Worm (Caenorhabditis elegans) whole organism, late embryonic: ENCODE measurements around the gene F40G12.2.

Experiments
- C08G9.2 ChIP-seq: sonication (generic microtip); optimal IDR thresholded peaks from 2 replicates; lab custom pipeline; 2016; ENCODE audit warnings: mild to moderate bottlenecking, missing genetic modification characterization, moderate library complexity, missing compliant biosample characterization
- C38D4.7 ChIP-seq: fragments of 200-800 bp; sonication (Bioruptor generic); optimal IDR thresholded peaks from 2 replicates; lab custom pipeline; 2018; ENCODE audit warnings: mild to moderate bottlenecking, missing genetic modification characterization, moderate library complexity, missing compliant biosample characterization
- K09A11.1 ChIP-seq: sonication (generic microtip); optimal IDR thresholded peaks from 2 replicates; lab custom pipeline; 2017; ENCODE audit warnings: antibody characterized with exemption, mild to moderate bottlenecking, missing genetic modification characterization, missing compliant biosample characterization; ENCODE audit not compliant: insufficient read depth
- ahr-1 ChIP-seq: sonication (generic microtip); optimal IDR thresholded peaks from 2 replicates; lab custom pipeline; 2016; ENCODE audit warnings: missing genetic modification characterization, missing compliant biosample characterization
- ama-1 ChIP-seq: fragments of 150-350 bp; optimal IDR thresholded peaks from 2 replicates; lab custom pipeline; 2014
- ceh-14 ChIP-seq: sonication (generic microtip); optimal IDR thresholded peaks from 2 replicates; lab custom pipeline; 2016; ENCODE audit warnings: missing genotype, missing genetic modification characterization, missing compliant biosample characterization
- ceh-2 ChIP-seq: sonication (generic microtip); optimal IDR thresholded peaks from 2 replicates; lab custom pipeline; 2016; ENCODE audit warnings: missing genotype, missing genetic modification characterization, missing compliant biosample characterization
- ceh-30 ChIP-seq: fragments of 150-350 bp; optimal IDR thresholded peaks from 2 replicates; lab custom pipeline; 2014; ENCODE audit warnings: missing biosample characterization, missing genetic modification characterization
- ceh-34 ChIP-seq: sonication (generic microtip); optimal IDR thresholded peaks from 2 replicates; lab custom pipeline; 2016; ENCODE audit warnings: mild to moderate bottlenecking, missing genetic modification characterization, missing compliant biosample characterization
- ceh-45 ChIP-seq: fragments of 200-800 bp; sonication (Bioruptor generic); IDR thresholded peaks from 2 replicates; pipeline ENCODE4 v1.3.6; 2022; ENCODE audit warnings: missing genetic modification reagents, missing genetic modification characterization, missing compliant biosample characterization
- ceh-48 ChIP-seq: sonication (generic microtip); optimal IDR thresholded peaks from 2 replicates; lab custom pipeline; 2016; ENCODE audit warnings: missing genetic modification characterization, inconsistent platforms, missing compliant biosample characterization
- ceh-6 ChIP-seq: fragments of 200-800 bp; sonication (Bioruptor generic); optimal IDR thresholded peaks from 2 replicates; lab custom pipeline; 2018; ENCODE audit warnings: mild to moderate bottlenecking, missing genetic modification characterization, missing compliant biosample characterization
- che-1 ChIP-seq: sonication (generic microtip); optimal IDR thresholded peaks from 2 replicates; lab custom pipeline; 2016; ENCODE audit warnings: mild to moderate bottlenecking, missing genetic modification characterization, missing compliant biosample characterization
- dmd-4 ChIP-seq: sonication (generic microtip); optimal IDR thresholded peaks from 2 replicates; lab custom pipeline; 2016; ENCODE audit warnings: borderline replicate concordance, missing genetic modification characterization, missing compliant biosample characterization
- dve-1 ChIP-seq: sonication (generic microtip); optimal IDR thresholded peaks from 2 replicates; lab custom pipeline; 2017; ENCODE audit warnings: antibody characterized with exemption, mild to moderate bottlenecking, missing genetic modification characterization, missing compliant biosample characterization
- elt-2 ChIP-seq: sonication (generic microtip); optimal IDR thresholded peaks from 2 replicates; lab custom pipeline; 2016; ENCODE audit warnings: missing genetic modification reagents, missing genetic modification characterization, missing compliant biosample characterization
- fax-1 ChIP-seq: sonication (generic microtip); optimal IDR thresholded peaks from 2 replicates; lab custom pipeline; 2016; ENCODE audit warnings: missing genotype, missing genetic modification characterization, missing compliant biosample characterization
- fkh-6 ChIP-seq: sonication (generic microtip); optimal IDR thresholded peaks from 2 replicates; lab custom pipeline; 2016; ENCODE audit warnings: missing genetic modification characterization, missing compliant biosample characterization
- gmeb-2 ChIP-seq: sonication (generic microtip); optimal IDR thresholded peaks from 2 replicates; lab custom pipeline; 2016; ENCODE audit warnings: missing genetic modification characterization, inconsistent platforms, missing compliant biosample characterization
- hlh-13 ChIP-seq: fragments of 200-800 bp; sonication (Bioruptor generic); optimal IDR thresholded peaks from 2 replicates; lab custom pipeline; 2018; ENCODE audit warnings: mild to moderate bottlenecking, missing genetic modification characterization, missing compliant biosample characterization
- hlh-15 ChIP-seq: sonication (generic microtip); optimal IDR thresholded peaks from 2 replicates; lab custom pipeline; 2016; ENCODE audit warnings: missing genetic modification characterization, missing compliant biosample characterization
- hlh-30 ChIP-seq: sonication (generic microtip); optimal IDR thresholded peaks from 2 replicates; lab custom pipeline; 2017; ENCODE audit warnings: antibody characterized with exemption, missing genetic modification characterization, missing compliant biosample characterization; ENCODE audit not compliant: insufficient read depth
- lim-6 ChIP-seq: sonication (generic microtip); optimal IDR thresholded peaks from 2 replicates; lab custom pipeline; 2016; ENCODE audit warnings: missing genetic modification characterization, missing compliant biosample characterization
- lin-11 ChIP-seq: fragments of 200-800 bp; sonication (Bioruptor generic); optimal IDR thresholded peaks from 2 replicates; lab custom pipeline; 2018; ENCODE audit warnings: mild to moderate bottlenecking, missing genetic modification characterization, missing compliant biosample characterization
- nhr-11 ChIP-seq: fragments of 150-350 bp; optimal IDR thresholded peaks from 2 replicates; lab custom pipeline; 2014; ENCODE audit warnings: missing biosample characterization, missing genetic modification characterization
- nhr-232 ChIP-seq: sonication (generic microtip); optimal IDR thresholded peaks from 2 replicates; lab custom pipeline; 2016; ENCODE audit warnings: missing genetic modification characterization, missing compliant biosample characterization
- npax-4 ChIP-seq: sonication (generic microtip); optimal IDR thresholded peaks from 2 replicates; lab custom pipeline; 2016; ENCODE audit warnings: missing genetic modification characterization, missing compliant biosample characterization
- odd-2 ChIP-seq: sonication (generic microtip); optimal IDR thresholded peaks from 2 replicates; lab custom pipeline; 2017; ENCODE audit warnings: antibody characterized with exemption, mild to moderate bottlenecking, missing genetic modification characterization, missing compliant biosample characterization
- pag-3 ChIP-seq: sonication (generic microtip); optimal IDR thresholded peaks from 2 replicates; lab custom pipeline; 2016; ENCODE audit warnings: missing compliant biosample characterization, missing genetic modification characterization, borderline replicate concordance
- pat-9 ChIP-seq: fragments of 200-800 bp; sonication (Bioruptor generic); optimal IDR thresholded peaks from 2 replicates; lab custom pipeline; 2018; ENCODE audit warnings: mild to moderate bottlenecking, missing genetic modification characterization, moderate library complexity, missing compliant biosample characterization
- pha-2 ChIP-seq: sonication (generic microtip); optimal IDR thresholded peaks from 2 replicates; lab custom pipeline; 2017; ENCODE audit warnings: mild to moderate bottlenecking, missing genetic modification characterization, missing compliant biosample characterization
- pqm-1 ChIP-seq: sonication (generic microtip); optimal IDR thresholded peaks from 2 replicates; lab custom pipeline; 2016; ENCODE audit warnings: missing genetic modification characterization, missing compliant biosample characterization
- pros-1 ChIP-seq: fragments of 150-350 bp; optimal IDR thresholded peaks from 2 replicates; lab custom pipeline; 2014; ENCODE audit warnings: missing biosample characterization, missing genetic modification reagents, missing genetic modification characterization
- rnt-1 ChIP-seq: sonication (generic microtip); optimal IDR thresholded peaks from 2 replicates; lab custom pipeline; 2016; ENCODE audit warnings: missing genetic modification characterization, missing compliant biosample characterization
- sox-2 ChIP-seq: fragments of 200-800 bp; sonication (Bioruptor generic); IDR thresholded peaks from 2 replicates; pipeline ENCODE4 v1.3.6; 2022; ENCODE audit warnings: missing genetic modification reagents, missing genetic modification characterization, missing compliant biosample characterization
- syd-9 ChIP-seq: sonication (generic microtip); optimal IDR thresholded peaks from 2 replicates; lab custom pipeline; 2016; ENCODE audit warnings: mild to moderate bottlenecking, missing genetic modification characterization, moderate library complexity, missing compliant biosample characterization
- tbx-7 ChIP-seq: sonication (generic microtip); optimal IDR thresholded peaks from 2 replicates; lab custom pipeline; 2016; ENCODE audit warnings: missing genotype, missing genetic modification characterization, missing compliant biosample characterization
- ttx-3 ChIP-seq: sonication (generic microtip); optimal IDR thresholded peaks from 2 replicates; lab custom pipeline; 2016; ENCODE audit warnings: missing genetic modification reagents, missing genetic modification characterization, missing compliant biosample characterization
- unc-3 ChIP-seq, 2 experiments: fragments of 200-800 bp in 1 of 2; sonication (Bioruptor generic) in 1 of 2; sonication (generic microtip) in 1 of 2; conservative IDR thresholded peaks in 1 of 2; optimal IDR thresholded peaks in 1 of 2; 2 replicates each; pipeline versions ENCODE4 v1.3.6 to Lab custom; 2016 to 2022; ENCODE audit warnings: missing compliant biosample characterization in 2 of 2, missing genetic modification characterization in 2 of 2, missing genetic modification reagents in 1 of 2
- unc-42 ChIP-seq: sonication (generic microtip); optimal IDR thresholded peaks from 2 replicates; lab custom pipeline; 2016; ENCODE audit warnings: missing genotype, missing genetic modification characterization, missing compliant biosample characterization
- unc-55 ChIP-seq: sonication (generic microtip); optimal IDR thresholded peaks from 2 replicates; lab custom pipeline; 2017; ENCODE audit warnings: missing biosample characterization, missing genetic modification reagents, missing genetic modification characterization
- unc-86 ChIP-seq: sonication (generic microtip); optimal IDR thresholded peaks from 2 replicates; lab custom pipeline; 2016; ENCODE audit warnings: missing genetic modification characterization, missing compliant biosample characterization
- zip-5 ChIP-seq: sonication (generic microtip); optimal IDR thresholded peaks from 2 replicates; lab custom pipeline; 2016; ENCODE audit warnings: missing genetic modification characterization, missing compliant biosample characterization

F40G12.2 gene

DNA sequence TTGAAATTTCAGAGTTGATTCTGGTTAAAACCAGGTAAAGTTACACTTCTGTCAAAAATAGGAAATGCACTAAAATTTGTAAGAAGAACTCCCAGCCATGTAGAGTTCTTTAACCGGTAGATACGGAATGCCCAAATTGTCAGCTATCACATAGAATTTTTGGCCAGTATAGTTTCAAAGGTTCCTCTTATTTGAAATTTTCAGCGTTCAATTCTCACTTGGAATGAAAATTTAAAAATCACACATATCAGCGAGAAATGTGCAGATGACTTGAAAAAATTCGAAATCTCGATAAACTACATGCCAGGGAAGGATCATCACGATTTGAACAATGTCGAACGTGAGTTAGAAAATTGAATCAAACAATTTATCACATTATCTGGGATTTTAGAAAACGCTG lies 35.8 kb upstream of the F40G12.2 start, which contains the start of gene F14D7.3:
Gene F14D7.3 (plus strand): TSS at position 301 of the 400 bp plus-strand sequence.
- TF ChIP-seq unc-86 (no peak), ceh-2 (no peak), gmeb-2 (tag; lab: Kevin White, UChicago) (no peak), che-1 (tag; lab: Kevin White, UChicago) (no peak), unc-42 (tag; lab: Kevin White, UChicago) (no peak), lin-11 (tag; lab: Kevin White, UChicago) (no peak), pqm-1 (tag; lab: Kevin White, UChicago) (no peak), dve-1 (tag; lab: Kevin White, UChicago) (no peak), tbx-7 (tag; lab: Kevin White, UChicago) (no peak), fkh-6 (tag; lab: Kevin White, UChicago) (no peak), ttx-3 (tag; lab: Kevin White, UChicago) (no peak), hlh-15 (no peak), lim-6 (tag; lab: Kevin White, UChicago) (no peak), syd-9 (tag; lab: Kevin White, UChicago) (no peak), unc-55 (GFP tag; lab: Kevin White, UChicago) (no peak), ahr-1 (tag; lab: Kevin White, UChicago) (no peak), sox-2 (no peak)

DNA sequence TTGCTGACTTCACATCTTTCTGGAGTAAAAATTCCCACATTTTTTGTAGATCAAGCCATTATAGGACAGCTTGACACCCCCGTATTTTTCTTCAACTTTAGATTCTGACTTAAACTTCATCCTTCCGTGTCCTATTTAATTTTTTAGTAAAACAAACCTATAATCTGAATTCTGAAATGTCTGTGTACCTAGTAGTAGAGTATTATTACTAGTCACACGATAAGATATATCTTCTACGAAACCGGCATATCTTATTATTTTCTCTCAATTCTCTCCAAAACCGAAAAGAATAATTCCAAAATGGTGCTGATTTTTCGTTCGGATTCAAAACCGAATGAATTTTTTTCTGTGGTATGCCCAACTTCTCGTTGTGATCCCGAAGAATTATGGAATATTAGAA lies 33.7 kb upstream of the F40G12.2 start, which contains the start of gene F14D7.9:
Gene F14D7.9 (plus strand): TSS at position 301 of the 400 bp plus-strand sequence.
- TF ChIP-seq rnt-1 (tag; lab: Kevin White, UChicago) (no peak), pat-9 (tag; lab: Kevin White, UChicago) (no peak), nhr-11 (no peak), zip-5 (tag; lab: Kevin White, UChicago) (no peak), ahr-1 (tag; lab: Kevin White, UChicago) (no peak), ceh-45 (no peak), lin-11 (tag; lab: Kevin White, UChicago) (no peak), pros-1 (tag; lab: Kevin White, UChicago) (no peak), ceh-30 (tag; lab: Kevin White, UChicago) (no peak), unc-86 (no peak), fkh-6 (tag; lab: Kevin White, UChicago) (no peak), ceh-48 (no peak), ceh-34 (no peak), che-1 (tag; lab: Kevin White, UChicago) (no peak), sox-2 (no peak), ceh-14 (tag; lab: Kevin White, UChicago) (no peak), elt-2 (tag; lab: Kevin White, UChicago) (no peak), pag-3 (tag; lab: Kevin White, UChicago) (no peak)

- TF ChIP-seq dmd-4: no peak
- no peak for TF ChIP-seq rnt-1 (tag; lab: Kevin White, UChicago)
- TF ChIP-seq tbx-7 (tag; lab: Kevin White, UChicago): no peak
- TF ChIP-seq ceh-6 (GFP tag; lab: Kevin White, UChicago): no peak
- TF ChIP-seq hlh-30 (tag; lab: Kevin White, UChicago): no peak
- no peak for TF ChIP-seq sox-2
- no peak for TF ChIP-seq che-1 (tag; lab: Kevin White, UChicago)
Measured at ce11 chrV:14293667-14294194, 33.0 kb upstream of the F40G12.2 start, which contains the start of gene F14D7.2. Gene F14D7.2 (minus strand): TSS chrV:14293717.

ce11 chrV:14290636-14291035 lies 29.9 kb upstream of the F40G12.2 start, which contains the start of gene F14D7.18:
Gene F14D7.18 (minus strand): TSS chrV:14290736.
- TF ChIP-seq hlh-15 (no peak), nhr-232 (tag; lab: Kevin White, UChicago) (no peak), unc-3 (GFP tag; conservative IDR thresholded peaks at IDR 0.05; lab: Robert Waterston, UW) (no peak), unc-3 (tag; optimal IDR thresholded peaks at IDR 0.05; lab: Kevin White, UChicago) (no peak), pha-2 (tag; lab: Kevin White, UChicago) (no peak), pqm-1 (tag; lab: Kevin White, UChicago) (no peak), ama-1 (lab: Kevin White, UChicago) (no peak), hlh-13 (GFP tag; lab: Kevin White, UChicago) (no peak), hlh-30 (tag; lab: Kevin White, UChicago) (no peak), K09A11.1 (tag; lab: Kevin White, UChicago) (no peak), C38D4.7 (no peak), npax-4 (tag; lab: Kevin White, UChicago) (no peak), C08G9.2 (tag; lab: Kevin White, UChicago) (no peak), fax-1 (tag; lab: Kevin White, UChicago) (no peak), odd-2 (tag; lab: Kevin White, UChicago) (no peak)
